Worm (Caenorhabditis elegans): ENCODE data around the gene oxy-4.

Gene oxy-4

DNA sequence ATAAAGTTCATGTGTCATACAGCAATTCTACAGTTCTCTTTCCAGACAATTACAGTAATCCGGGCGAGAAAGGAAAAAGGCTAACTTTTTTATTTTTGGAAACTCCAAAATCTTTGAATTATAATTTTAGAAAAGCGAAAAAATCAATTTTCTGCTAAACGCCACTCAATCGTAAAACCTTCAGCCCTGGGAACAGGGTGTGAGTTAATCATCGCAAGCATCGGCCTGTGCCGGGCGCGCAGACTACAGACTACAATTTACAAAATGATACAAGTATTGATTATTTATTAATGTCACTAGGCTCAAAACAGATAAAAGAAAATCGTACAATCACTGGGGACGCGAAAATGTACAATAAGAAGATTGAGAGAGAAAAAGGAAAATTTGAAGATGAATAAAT, 27.9 kb downstream of the oxy-4 start:
- peak; percentile 91 for TF ChIP-seq him-1 (tag; optimal IDR thresholded peaks at IDR 0.05)
- TF ChIP-seq K12H6.12 (tag; optimal IDR thresholded peaks at IDR 0.05) = no peak

DNA sequence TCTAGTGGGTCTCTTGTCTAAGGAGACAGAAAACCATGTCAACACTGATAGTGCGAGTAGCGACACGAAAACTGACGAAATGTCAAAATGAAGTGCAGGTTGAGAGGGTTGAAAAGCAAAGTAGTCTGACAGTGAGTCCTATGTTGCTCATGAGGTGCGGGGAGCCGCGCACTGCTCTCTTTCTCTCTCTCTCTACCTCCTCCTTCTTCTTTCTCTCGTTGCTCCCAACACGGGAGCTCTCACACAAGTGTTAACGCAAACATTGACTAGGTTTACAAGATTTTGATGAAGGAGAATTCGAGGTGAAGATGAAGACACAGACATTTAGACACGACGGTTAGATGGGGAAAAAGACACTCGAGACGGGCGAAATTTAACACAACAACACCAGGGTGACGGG, 29.3 kb downstream of the oxy-4 start:
- TF ChIP-seq T07F8.4 (tag; optimal IDR thresholded peaks at IDR 0.05) (no peak), zfh-2 (GFP tag; conservative IDR thresholded peaks at IDR 0.05) (peak; percentile 52), rec-8 (tag; optimal IDR thresholded peaks at IDR 0.05) (no peak), nfyb-1 (GFP tag; IDR thresholded peaks at IDR 0.05) (0 out of 2 replicates have a peak, but pooled peaks have one; percentile 20), lin-40 (tag; optimal IDR thresholded peaks at IDR 0.05) (no peak), nhr-120 (GFP tag; IDR thresholded peaks at IDR 0.05) (0 out of 2 replicates have a peak, but pooled peaks have one; percentile 73), pbrm-1 (GFP tag; IDR thresholded peaks at IDR 0.05) (no peak), K12H6.12 (tag; optimal IDR thresholded peaks at IDR 0.05) (no peak)

DNA sequence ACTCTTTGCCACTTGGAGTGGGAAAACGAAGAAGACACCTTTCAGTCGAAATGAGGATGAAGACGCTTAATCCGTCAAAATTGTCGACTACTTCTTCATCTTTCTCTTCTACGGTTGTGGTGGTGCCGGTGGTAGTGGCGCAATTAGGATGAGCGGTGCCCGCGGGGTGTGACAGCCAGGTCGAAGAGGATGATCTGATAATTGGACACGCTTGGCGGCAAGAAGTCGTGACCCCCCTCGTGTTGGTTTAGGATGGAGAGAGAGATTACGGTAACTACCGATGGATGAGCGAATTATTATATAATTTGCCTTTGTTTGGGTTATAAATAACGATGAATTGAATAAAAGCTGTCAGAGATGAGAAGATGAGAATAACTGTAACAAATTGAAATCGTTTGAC, 31.6 kb downstream of the oxy-4 start:
- no peak for TF ChIP-seq lin-26 (GFP tag; IDR thresholded peaks at IDR 0.05)
- TF ChIP-seq zfh-2 (GFP tag; conservative IDR thresholded peaks at IDR 0.05) = 0 out of 2 replicates have a peak, but pooled peaks have one; percentile 18

DNA sequence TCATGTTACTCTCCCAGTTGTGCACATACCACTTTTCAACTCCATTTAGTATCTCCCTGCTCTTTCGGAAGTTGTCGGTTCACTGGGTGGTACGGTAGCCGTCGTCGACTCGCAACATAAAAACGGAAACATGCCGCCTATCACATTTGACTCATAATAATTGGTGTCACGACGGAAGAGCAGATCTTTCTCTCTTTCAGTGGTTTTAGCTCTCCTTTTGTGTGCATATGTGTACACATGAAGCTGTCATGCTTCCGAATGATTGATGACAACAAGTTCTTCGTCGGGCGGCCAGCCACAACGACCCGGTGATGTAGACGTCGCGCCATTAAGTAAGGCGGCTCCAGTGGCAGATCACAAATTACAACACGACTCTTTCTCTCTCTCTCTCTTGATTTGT, 32.8 kb downstream of the oxy-4 start:
- no peak for TF ChIP-seq unc-130 (GFP tag; optimal IDR thresholded peaks at IDR 0.05)
- TF ChIP-seq F57A8.1 (GFP tag; optimal IDR thresholded peaks at IDR 0.05) = no peak
- TF ChIP-seq cebp-2 (GFP tag; IDR thresholded peaks at IDR 0.05) = no peak
- TF ChIP-seq ceh-91 (GFP tag; IDR thresholded peaks at IDR 0.05) = no peak
- no peak for TF ChIP-seq lin-54 (GFP tag; optimal IDR thresholded peaks at IDR 0.05)
- TF ChIP-seq rpc-1 (optimal IDR thresholded peaks at IDR 0.05) = no peak
- no peak for TF ChIP-seq rpc-1 (tag; optimal IDR thresholded peaks at IDR 0.05)
- TF ChIP-seq chd-7 (tag; optimal IDR thresholded peaks at IDR 0.05) = no peak
- TF ChIP-seq pbrm-1 (GFP tag; IDR thresholded peaks at IDR 0.05) = no peak
- no peak for TF ChIP-seq madf-8 (GFP tag; conservative IDR thresholded peaks at IDR 0.05)

DNA sequence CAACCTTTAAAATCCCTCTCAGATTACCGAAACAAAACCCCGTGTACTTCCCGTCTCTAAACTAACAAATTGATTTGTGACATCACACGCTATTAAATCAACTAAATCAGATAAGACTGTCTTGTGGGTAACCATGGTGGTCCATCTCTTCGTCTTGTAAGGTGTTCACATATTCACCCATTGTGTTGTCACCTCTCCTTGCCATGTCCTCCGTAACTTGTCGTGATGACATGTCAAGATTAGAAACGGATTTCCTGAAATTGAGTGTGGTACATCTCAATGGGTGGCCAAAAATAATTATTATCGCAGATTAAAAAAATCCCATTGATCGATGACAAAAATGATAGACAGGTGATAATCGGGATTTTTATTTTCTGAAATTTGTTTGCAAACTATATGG, 34.2 kb downstream of the oxy-4 start:
- peak; percentile 87 for TF ChIP-seq unc-62 (GFP tag; optimal IDR thresholded peaks at IDR 0.05)
- TF ChIP-seq mcd-1 (GFP tag; IDR thresholded peaks at IDR 0.05) = no peak

DNA sequence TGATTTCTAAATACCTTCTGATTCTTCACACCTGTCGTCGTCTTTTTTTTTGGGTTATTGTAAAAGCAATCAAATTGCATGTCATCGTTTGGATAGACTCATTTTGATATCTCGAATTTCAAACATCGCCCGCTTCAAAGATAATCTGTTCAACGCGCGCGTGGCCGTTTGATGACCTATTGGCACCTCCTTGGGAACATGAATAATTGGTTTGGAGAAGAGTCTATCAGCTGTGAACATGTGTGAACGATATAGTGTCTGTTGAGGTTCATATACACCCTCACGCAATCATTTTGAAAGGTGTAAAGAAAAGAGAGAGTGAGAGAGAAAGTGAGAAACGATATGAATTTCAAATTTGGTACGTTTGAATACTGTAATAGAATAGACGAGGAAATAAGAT, 38.0 kb downstream of the oxy-4 start:
- TF ChIP-seq atf-7 (tag; optimal IDR thresholded peaks at IDR 0.05) = no peak
- no peak for TF ChIP-seq snpc-3.4 (tag; optimal IDR thresholded peaks at IDR 0.05)
- no peak for TF ChIP-seq sdz-38 (tag; optimal IDR thresholded peaks at IDR 0.05)
- no peak for TF ChIP-seq akir-1 (GFP tag; optimal IDR thresholded peaks at IDR 0.05)
- TF ChIP-seq gei-17 (GFP tag; optimal IDR thresholded peaks at IDR 0.05) = no peak
- no peak for TF ChIP-seq aptf-3 (GFP tag; IDR thresholded peaks at IDR 0.05)

DNA sequence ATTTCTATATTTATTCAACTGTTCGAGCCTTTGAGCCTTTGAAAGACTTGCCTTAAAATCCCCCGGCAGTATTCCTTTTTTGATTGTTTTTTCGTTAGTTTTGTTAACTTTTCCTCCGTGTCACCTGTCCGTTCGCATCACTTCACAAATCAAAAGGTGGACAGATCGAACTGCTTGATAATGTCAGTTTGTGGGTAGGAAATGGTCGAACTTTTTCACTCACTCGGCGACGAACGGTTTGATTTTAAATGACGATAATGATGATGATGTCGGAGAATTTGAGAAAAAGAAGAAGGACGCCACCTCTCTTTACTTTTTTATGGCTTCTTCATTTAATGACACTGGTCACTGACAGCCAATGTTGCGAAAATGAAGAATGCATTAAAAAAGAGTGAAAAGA, 39.5 kb downstream of the oxy-4 start:
- TF ChIP-seq B0035.1 (tag; optimal IDR thresholded peaks at IDR 0.05) (no peak), dpff-1 (tag; optimal IDR thresholded peaks at IDR 0.05) (no peak)

Measured in whole organism, young adult.